Fruit fly (Drosophila melanogaster) whole organism, embryonic: ENCODE results near the gene Ptp36E.
A peak's percentile ranks its signal among the peaks of the same experiment; 100 is the strongest.

Source experiments
- Awh ChIP-seq: fragments of 200-800 bp; sonication (Bioruptor generic); IDR thresholded peaks from 2 replicates; pipeline ENCODE4, ENCODE4 v1.3.6; 2022; ENCODE audit warnings: missing biosample characterization, missing genetic modification characterization
- Bgb ChIP-seq: fragments of 200-800 bp; sonication (Bioruptor generic); IDR thresholded peaks from 2 replicates; pipeline ENCODE4 v1.3.6; 2022; ENCODE audit warnings: missing biosample characterization, missing genetic modification characterization; ENCODE audit not compliant: partially characterized antibody
- CG10274 ChIP-seq: fragments of 200-800 bp; sonication (Bioruptor generic); optimal IDR thresholded peaks from 3 replicates; lab custom pipeline; 2017; ENCODE audit warnings: missing biosample characterization, mild to moderate bottlenecking, missing genetic modification characterization
- CG10462 ChIP-seq: fragments of 200-800 bp; sonication (Bioruptor generic); optimal IDR thresholded peaks from 2 replicates; lab custom pipeline; 2016; ENCODE audit warnings: missing biosample characterization, missing genetic modification characterization
- CG10979 ChIP-seq: fragments of 200-800 bp; sonication (Bioruptor generic); optimal IDR thresholded peaks from 2 replicates; lab custom pipeline; 2018; ENCODE audit warnings: missing biosample characterization, mild to moderate bottlenecking, missing genetic modification characterization, moderate library complexity
- CG12659 ChIP-seq: fragments of 200-800 bp; sonication (Bioruptor generic); optimal IDR thresholded peaks from 3 replicates; lab custom pipeline; 2017; ENCODE audit warnings: mild to moderate bottlenecking, missing biosample characterization, missing genetic modification reagents, missing genetic modification characterization
- CG13624 ChIP-seq: fragments of 200-800 bp; sonication (Bioruptor generic); optimal IDR thresholded peaks from 2 replicates; lab custom pipeline; 2016; ENCODE audit warnings: missing biosample characterization, missing genetic modification characterization
- CG15479 ChIP-seq: fragments of 200-800 bp; sonication (Bioruptor generic); optimal IDR thresholded peaks from 3 replicates; lab custom pipeline; 2019; ENCODE audit warnings: missing biosample characterization, mild to moderate bottlenecking, missing genetic modification characterization, moderate library complexity
- CG16815 ChIP-seq: fragments of 200-800 bp; sonication (Bioruptor generic); optimal IDR thresholded peaks from 3 replicates; lab custom pipeline; 2017; ENCODE audit warnings: missing biosample characterization, mild to moderate bottlenecking, missing genetic modification characterization
- CG17186 ChIP-seq: fragments of 200-800 bp; sonication (Bioruptor generic); optimal IDR thresholded peaks from 3 replicates; lab custom pipeline; 2017; ENCODE audit warnings: missing biosample characterization, missing genetic modification reagents, missing genetic modification characterization
- CG17802 ChIP-seq: fragments of 200-800 bp; sonication (Bioruptor generic); optimal IDR thresholded peaks from 2 replicates; lab custom pipeline; 2018; ENCODE audit warnings: missing biosample characterization, mild to moderate bottlenecking, missing genetic modification characterization, moderate library complexity
- CG18764 ChIP-seq: fragments of 200-800 bp; sonication (Bioruptor generic); optimal IDR thresholded peaks from 3 replicates; lab custom pipeline; 2016; ENCODE audit warnings: missing biosample characterization, missing genetic modification characterization
- CG31224 ChIP-seq: fragments of 200-800 bp; sonication (Bioruptor generic); IDR thresholded peaks from 2 replicates; pipeline ENCODE4 v1.3.6; 2022; ENCODE audit warnings: missing biosample characterization, missing genetic modification characterization
- CG31441 ChIP-seq: fragments of 200-800 bp; sonication (Bioruptor generic); IDR thresholded peaks from 2 replicates; pipeline ENCODE4 v1.3.6; 2022; ENCODE audit warnings: missing biosample characterization, missing genetic modification characterization
- CG42726 ChIP-seq: fragments of 200-800 bp; sonication (Bioruptor generic); IDR thresholded peaks from 2 replicates; pipeline ENCODE4 v1.3.6; 2022; ENCODE audit warnings: missing biosample characterization, missing genetic modification characterization; ENCODE audit not compliant: partially characterized antibody
- CG4328 ChIP-seq: fragments of 200-800 bp; sonication (Bioruptor generic); optimal IDR thresholded peaks from 3 replicates; lab custom pipeline; 2017; ENCODE audit warnings: missing biosample characterization, missing genetic modification reagents, missing genetic modification characterization
- CG4404 ChIP-seq: fragments of 200-800 bp; sonication (Bioruptor generic); IDR thresholded peaks from 2 replicates; pipeline ENCODE4 v1.3.6; 2022; ENCODE audit warnings: missing biosample characterization, missing genetic modification characterization
- CG4617 ChIP-seq: fragments of 200-800 bp; sonication (Bioruptor generic); optimal IDR thresholded peaks from 3 replicates; lab custom pipeline; 2016; ENCODE audit warnings: missing biosample characterization, missing genetic modification characterization, borderline replicate concordance
- CG4707 ChIP-seq: fragments of 200-800 bp; sonication (Bioruptor generic); optimal IDR thresholded peaks from 2 replicates; lab custom pipeline; 2018; ENCODE audit warnings: missing biosample characterization, mild to moderate bottlenecking, missing genetic modification characterization, moderate library complexity
- CG6683 ChIP-seq: fragments of 200-800 bp; sonication (Bioruptor generic); optimal IDR thresholded peaks from 2 replicates; lab custom pipeline; 2017; ENCODE audit warnings: missing biosample characterization, mild to moderate bottlenecking, missing genetic modification characterization, missing genetic modification reagents
- CG8089 ChIP-seq: fragments of 200-800 bp; sonication (Bioruptor generic); optimal IDR thresholded peaks from 3 replicates; lab custom pipeline; 2016; ENCODE audit warnings: missing biosample characterization, missing genetic modification characterization
- Dek ChIP-seq: fragments of 200-800 bp; sonication (Bioruptor generic); optimal IDR thresholded peaks from 3 replicates; lab custom pipeline; 2019; ENCODE audit warnings: missing biosample characterization, mild to moderate bottlenecking, missing genetic modification characterization, moderate library complexity
- Dfd ChIP-seq, 2 experiments: fragments of >200 bp; optimal IDR thresholded peaks; 2 replicates each; lab custom pipeline; 2017; ENCODE audit warnings: missing biosample characterization in 2 of 2, missing genetic modification characterization in 2 of 2
- Dref ChIP-seq: fragments of 200-800 bp; sonication (Bioruptor generic); IDR thresholded peaks from 2 replicates; pipeline ENCODE4 v1.3.6; 2022; ENCODE audit warnings: missing biosample characterization, missing genetic modification characterization
- Elba2 ChIP-seq: fragments of 200-800 bp; sonication (Bioruptor generic); optimal IDR thresholded peaks from 3 replicates; lab custom pipeline; 2016; ENCODE audit warnings: missing biosample characterization, missing genetic modification characterization
- Ets97D ChIP-seq: fragments of 200-800 bp; sonication (Bioruptor generic); optimal IDR thresholded peaks from 3 replicates; lab custom pipeline; 2016; ENCODE audit warnings: missing biosample characterization, missing genetic modification characterization
- Med ChIP-seq: fragments of 200-800 bp; sonication (Bioruptor generic); peaks from one replicate; lab custom pipeline; 2016; ENCODE audit warnings: missing biosample characterization, missing genetic modification characterization, mild to moderate bottlenecking, inconsistent platforms, moderate library complexity
- Myb ChIP-seq: fragments of 200-800 bp; sonication (Bioruptor generic); optimal IDR thresholded peaks from 2 replicates; lab custom pipeline; 2016; ENCODE audit warnings: missing biosample characterization, missing genetic modification characterization
- Neu2 ChIP-seq: fragments of 200-800 bp; sonication (Bioruptor generic); optimal IDR thresholded peaks from 3 replicates; lab custom pipeline; 2016; ENCODE audit warnings: missing biosample characterization, missing genetic modification characterization, borderline replicate concordance
- Sox100B ChIP-seq: fragments of 200-800 bp; sonication (Bioruptor generic); optimal IDR thresholded peaks from 3 replicates; lab custom pipeline; 2018; ENCODE audit warnings: missing biosample characterization, mild to moderate bottlenecking, missing genetic modification characterization
- Stat92E ChIP-seq, 3 experiments: fragments of >200 bp in 2 of 3; fragments of 200-800 bp in 1 of 3; sonication (Bioruptor generic) in 1 of 3; optimal IDR thresholded peaks; 2 replicates each; lab custom pipeline; 2017 to 2019; ENCODE audit warnings: missing biosample characterization in 3 of 3, missing genetic modification characterization in 3 of 3, mild to moderate bottlenecking in 1 of 3, moderate library complexity in 1 of 3
- Tbp ChIP-seq: fragments of >200 bp; optimal IDR thresholded peaks from 2 replicates; lab custom pipeline; 2018; ENCODE audit warnings: missing biosample characterization, missing genetic modification characterization
- Vsx1 ChIP-seq: fragments of 200-800 bp; sonication (Bioruptor generic); optimal IDR thresholded peaks from 2 replicates; lab custom pipeline; 2017; ENCODE audit warnings: missing biosample characterization, mild to moderate bottlenecking, missing genetic modification characterization, missing genetic modification reagents
- ci ChIP-seq: fragments of 200-800 bp; sonication (Bioruptor generic); IDR thresholded peaks from 3 replicates; pipeline ENCODE4 v1.3.6; 2022; ENCODE audit warnings: missing biosample characterization, missing genetic modification characterization
- emc ChIP-seq: fragments of 200-800 bp; sonication (Bioruptor generic); optimal IDR thresholded peaks from 2 replicates; lab custom pipeline; 2016; ENCODE audit warnings: missing biosample characterization, missing genetic modification characterization
- hb ChIP-seq: fragments of 200-800 bp; sonication (Bioruptor generic); IDR thresholded peaks from 3 replicates; pipeline ENCODE4 v1.3.6; 2022; ENCODE audit warnings: missing biosample characterization, missing genetic modification characterization; ENCODE audit not compliant: partially characterized antibody
- jumu ChIP-seq: fragments of 200-800 bp; sonication (Bioruptor generic); optimal IDR thresholded peaks from 3 replicates; lab custom pipeline; 2016; ENCODE audit warnings: missing biosample characterization, missing genetic modification characterization
- kni ChIP-seq: fragments of 200-800 bp; sonication (Bioruptor generic); optimal IDR thresholded peaks from 3 replicates; lab custom pipeline; 2017; ENCODE audit warnings: mild to moderate bottlenecking, missing biosample characterization, missing genetic modification reagents, missing genetic modification characterization
- lilli ChIP-seq: fragments of 200-800 bp; sonication (Bioruptor generic); optimal IDR thresholded peaks from 3 replicates; lab custom pipeline; 2016; ENCODE audit warnings: missing biosample characterization, missing genetic modification characterization
- luna ChIP-seq: fragments of 200-800 bp; sonication (Bioruptor generic); optimal IDR thresholded peaks from 2 replicates; lab custom pipeline; 2016; ENCODE audit warnings: missing biosample characterization, missing genetic modification characterization
- oc ChIP-seq: fragments of 200-800 bp; sonication (Bioruptor generic); optimal IDR thresholded peaks from 2 replicates; lab custom pipeline; 2018; ENCODE audit warnings: missing biosample characterization, mild to moderate bottlenecking, missing genetic modification characterization, moderate library complexity
- schlank ChIP-seq: fragments of 200-800 bp; sonication (Bioruptor generic); optimal IDR thresholded peaks from 2 replicates; lab custom pipeline; 2018; ENCODE audit warnings: missing biosample characterization, mild to moderate bottlenecking, missing genetic modification characterization
- sd ChIP-seq: fragments of 200-800 bp; sonication (Bioruptor generic); optimal IDR thresholded peaks from 3 replicates; lab custom pipeline; 2018; ENCODE audit warnings: missing biosample characterization, mild to moderate bottlenecking, missing genetic modification characterization, moderate library complexity
- vvl ChIP-seq: fragments of 200-800 bp; sonication (Bioruptor generic); IDR thresholded peaks from 2 replicates; pipeline ENCODE4 v1.3.6; 2022; ENCODE audit warnings: missing biosample characterization, missing genetic modification characterization
- zen ChIP-seq: fragments of 200-800 bp; sonication (Bioruptor generic); optimal IDR thresholded peaks from 3 replicates; lab custom pipeline; 2018; ENCODE audit warnings: missing biosample characterization, mild to moderate bottlenecking, missing genetic modification characterization, moderate library complexity

The Ptp36E gene

dm6 chr2L:18144268-18144834 is 40.5 kb downstream of the Ptp36E start (continued):
- TF ChIP-seq oc = no peak
- TF ChIP-seq CG8089 = no peak
- TF ChIP-seq Ets97D = no peak
- peak; percentile 21 for TF ChIP-seq zen (tag; lab: Kevin White, UChicago)
- no peak for TF ChIP-seq lilli (GFP tag; lab: Kevin White, UChicago)
- TF ChIP-seq CG4707 (GFP tag; lab: Kevin White, UChicago) = no peak
- TF ChIP-seq Stat92E (GFP tag; optimal IDR thresholded peaks at IDR 0.05; lab: Kevin White, UChicago) = peak in 2 of 3 experiments; percentile 62 to 84
- TF ChIP-seq Sox100B (GFP tag; lab: Kevin White, UChicago) = no peak
- TF ChIP-seq CG15479 = peak; percentile 70
- TF ChIP-seq Neu2 (GFP tag; lab: Kevin White, UChicago) = no peak
- peak; percentile 40 for TF ChIP-seq kni
- TF ChIP-seq hb (GFP tag; lab: Robert Waterston, UW) = no peak
- peak; percentile 24 for TF ChIP-seq sd (tag; lab: Kevin White, UChicago)
- TF ChIP-seq CG4328 (GFP tag; lab: Kevin White, UChicago) = no peak
- no peak for TF ChIP-seq CG4617
- TF ChIP-seq emc (GFP tag; lab: Kevin White, UChicago) = no peak
- no peak for TF ChIP-seq CG10274
- TF ChIP-seq Bgb = no peak
- no peak for TF ChIP-seq jumu (GFP tag; lab: Kevin White, UChicago)
- no peak for TF ChIP-seq CG13624 (GFP tag; lab: Kevin White, UChicago)

DNA sequence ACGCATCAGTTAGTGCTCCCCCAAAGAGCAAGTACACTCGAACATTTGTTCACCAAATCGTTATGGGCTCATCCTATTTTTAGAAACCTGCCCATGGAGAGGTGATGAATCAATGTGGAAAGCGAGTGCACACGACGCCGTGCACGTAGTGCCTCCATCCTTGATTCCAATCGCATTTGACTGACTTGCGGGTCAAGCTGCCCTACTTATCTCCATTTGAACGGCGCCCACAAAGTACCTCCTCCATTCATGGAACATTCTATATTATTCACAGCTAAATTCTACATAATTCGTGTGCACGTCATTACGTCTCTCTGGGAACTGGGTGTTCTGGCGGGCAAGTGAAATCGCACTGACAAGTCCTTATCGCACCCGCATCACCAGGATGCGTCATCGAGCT is 41.6 kb downstream of the Ptp36E start:
- TF ChIP-seq Med (GFP tag; lab: Kevin White, UChicago) = peak; percentile 41
- TF ChIP-seq CG42726 (GFP tag; lab: Robert Waterston, UW) = 0 out of 2 replicates have a peak, but pooled peaks have one; percentile 12
- no peak for TF ChIP-seq Elba2

DNA sequence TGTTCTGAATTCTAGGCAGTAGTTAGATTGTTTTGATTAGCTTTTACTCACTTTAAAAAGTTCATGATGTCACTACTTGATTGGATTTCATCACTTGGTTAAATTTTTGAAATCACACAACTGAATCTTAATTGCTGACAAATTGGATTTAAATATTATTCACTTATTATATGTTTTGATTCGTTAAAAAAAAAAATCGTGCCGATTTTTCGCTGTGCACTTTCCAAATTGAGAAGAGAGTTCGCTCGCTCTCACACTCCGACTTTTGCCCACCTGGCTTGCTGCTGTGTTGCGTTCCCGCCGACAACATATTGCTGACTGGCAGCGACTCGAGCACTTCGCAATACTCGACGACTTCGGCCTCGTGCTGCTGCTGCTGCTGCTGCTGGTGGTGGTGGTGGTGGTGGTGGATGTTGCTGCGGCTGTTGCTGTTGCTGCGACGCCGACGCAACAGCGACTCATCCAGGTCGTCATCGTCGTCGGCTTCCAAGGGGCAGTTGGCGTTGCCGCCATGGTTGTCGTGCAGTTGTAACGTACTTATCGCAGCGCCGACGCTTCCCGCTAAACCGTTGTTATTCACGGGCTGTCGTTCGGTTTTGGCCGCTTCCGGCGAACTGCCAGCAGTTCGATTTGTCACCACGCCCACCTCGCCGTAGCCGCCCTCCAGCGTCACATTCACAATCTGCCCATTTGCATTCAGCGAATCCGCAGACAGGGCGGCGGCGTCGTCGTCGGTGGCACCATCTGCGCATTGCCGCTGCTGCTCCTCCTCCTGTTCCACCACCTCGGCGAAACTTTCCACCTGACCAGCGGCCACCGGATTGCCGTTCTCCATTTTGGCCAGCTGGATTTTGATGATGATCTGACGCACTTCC is 43.1 kb downstream of the Ptp36E start:
- peak; percentile 82 for TF ChIP-seq CG31441 (GFP tag; lab: Robert Waterston, UW)
- TF ChIP-seq Dfd (GFP tag; optimal IDR thresholded peaks at IDR 0.05; lab: Kevin White, UChicago) = peak in 1 of 2 experiments; percentile 4
- peak; percentile 52 for TF ChIP-seq Dek (tag; lab: Kevin White, UChicago)
- no peak for TF ChIP-seq Tbp (GFP tag; lab: Kevin White, UChicago)
- peak; percentile 68 for TF ChIP-seq CG12659
- no peak for TF ChIP-seq luna (GFP tag; lab: Kevin White, UChicago)
- TF ChIP-seq Vsx1 (GFP tag; lab: Kevin White, UChicago) = peak; percentile 29
- TF ChIP-seq CG6683 (GFP tag; lab: Kevin White, UChicago) = peak; percentile 47
- peak; percentile 4 for TF ChIP-seq CG17802 (tag; lab: Kevin White, UChicago)
- TF ChIP-seq emc (GFP tag; lab: Kevin White, UChicago) = peak; percentile 10
- TF ChIP-seq schlank (tag; lab: Kevin White, UChicago) = peak; percentile 25
- no peak for TF ChIP-seq CG17186 (GFP tag; lab: Kevin White, UChicago)
- TF ChIP-seq vvl (GFP tag; lab: Robert Waterston, UW) = peak; percentile 48; the same call in 1 of the 2 replicates
- peak; percentile 34; the same call in 1 of the 2 replicates for TF ChIP-seq Awh
- peak; percentile 18; the same call in 1 of the 2 replicates for TF ChIP-seq CG4404 (GFP tag; lab: Robert Waterston, UW)
- TF ChIP-seq CG16815 = peak; percentile 26
- TF ChIP-seq CG10979 = peak; percentile 66
- TF ChIP-seq CG10274 = no peak
- TF ChIP-seq sd (tag; lab: Kevin White, UChicago) = peak; percentile 5
- TF ChIP-seq CG10462 (GFP tag; lab: Kevin White, UChicago) = peak; percentile 49
- TF ChIP-seq Dref (GFP tag; lab: Robert Waterston, UW) = no peak
- TF ChIP-seq CG31224 (GFP tag; lab: Robert Waterston, UW) = peak; percentile 40; the same call in 1 of the 2 replicates
- peak; percentile 58 for TF ChIP-seq CG18764 (GFP tag; lab: Kevin White, UChicago)
- peak; percentile 31 for TF ChIP-seq Myb (GFP tag; lab: Kevin White, UChicago)
- peak; percentile 73 for TF ChIP-seq ci
